Fruit fly (Drosophila melanogaster) whole organism, prepupa: Measurements from ENCODE around the gene CG17118.

ENCODE experiments used
- Blimp-1 ChIP-seq: fragments of 200-800 bp; sonication (Bioruptor generic); optimal IDR thresholded peaks from 3 replicates; lab custom pipeline; 2017; ENCODE audit warnings: missing biosample characterization, missing genetic modification characterization, mild to moderate bottlenecking, moderate library complexity, missing genetic modification reagents
- CG10631 ChIP-seq: fragments of 200-800 bp; sonication (Bioruptor generic); optimal IDR thresholded peaks from 2 replicates; lab custom pipeline; 2016; ENCODE audit warnings: missing biosample characterization, missing genetic modification characterization
- CG11294 ChIP-seq: fragments of 200-800 bp; sonication (Bioruptor generic); IDR thresholded peaks from 2 replicates; pipeline ENCODE4 v1.3.6; 2022; ENCODE audit warnings: missing biosample characterization, missing genetic modification characterization
- CG11762 ChIP-seq: fragments of 200-800 bp; sonication (Bioruptor generic); optimal IDR thresholded peaks from 3 replicates; lab custom pipeline; 2016; ENCODE audit warnings: missing biosample characterization, missing genetic modification characterization; ENCODE audit not compliant: insufficient read depth
- CG1621 ChIP-seq: fragments of 200-800 bp; sonication (Bioruptor generic); optimal IDR thresholded peaks from 3 replicates; lab custom pipeline; 2018; ENCODE audit warnings: missing biosample characterization, mild to moderate bottlenecking, missing genetic modification characterization
- CG3032 ChIP-seq: fragments of 200-800 bp; optimal IDR thresholded peaks from 2 replicates; lab custom pipeline; 2019; ENCODE audit warnings: missing biosample characterization, mild to moderate bottlenecking, missing genetic modification characterization, moderate library complexity
- CG31627 ChIP-seq: fragments of 200-800 bp; sonication (Bioruptor generic); optimal IDR thresholded peaks from 3 replicates; lab custom pipeline; 2016; ENCODE audit warnings: missing biosample characterization, missing genetic modification characterization
- CG32006 ChIP-seq: fragments of 200-800 bp; sonication (Bioruptor generic); optimal IDR thresholded peaks from 3 replicates; lab custom pipeline; 2017; ENCODE audit warnings: missing biosample characterization, mild to moderate bottlenecking, missing genetic modification characterization
- CG3919 ChIP-seq: fragments of 200-800 bp; sonication (Bioruptor generic); optimal IDR thresholded peaks from 3 replicates; lab custom pipeline; 2016; ENCODE audit warnings: missing biosample characterization, missing genetic modification characterization
- CG4318 ChIP-seq: fragments of 200-800 bp; sonication (Bioruptor generic); optimal IDR thresholded peaks from 3 replicates; lab custom pipeline; 2017; ENCODE audit warnings: missing biosample characterization, mild to moderate bottlenecking, missing genetic modification characterization
- CG6163 ChIP-seq: fragments of 200-800 bp; sonication (Bioruptor generic); IDR thresholded peaks from 3 replicates; pipeline ENCODE4 v1.3.6; 2022; ENCODE audit warnings: missing biosample characterization, missing genetic modification characterization
- CG6276 ChIP-seq: fragments of 200-800 bp; sonication (Bioruptor generic); optimal IDR thresholded peaks from 2 replicates; lab custom pipeline; 2017; ENCODE audit warnings: missing biosample characterization, mild to moderate bottlenecking, missing genetic modification characterization
- CG6808 ChIP-seq: fragments of 200-800 bp; sonication (Bioruptor generic); optimal IDR thresholded peaks from 3 replicates; lab custom pipeline; 2017; ENCODE audit warnings: missing biosample characterization, missing genetic modification characterization, mild to moderate bottlenecking, moderate library complexity, missing genetic modification reagents
- CG7368 ChIP-seq: fragments of 200-800 bp; sonication (Bioruptor generic); optimal IDR thresholded peaks from 3 replicates; lab custom pipeline; 2016; ENCODE audit warnings: missing biosample characterization, missing genetic modification characterization
- CG8119 ChIP-seq: fragments of 200-800 bp; sonication (Bioruptor generic); IDR thresholded peaks from 3 replicates; pipeline ENCODE4 v1.3.6; 2022; ENCODE audit warnings: missing biosample characterization, missing genetic modification characterization
- CG8319 ChIP-seq: fragments of 200-800 bp; sonication (Bioruptor generic); optimal IDR thresholded peaks from 3 replicates; lab custom pipeline; 2016; ENCODE audit warnings: missing biosample characterization, missing genetic modification characterization
- CG8632 ChIP-seq: fragments of 200-800 bp; sonication (Bioruptor generic); optimal IDR thresholded peaks from 3 replicates; lab custom pipeline; 2016; ENCODE audit warnings: missing biosample characterization, missing genetic modification characterization
- CG9139 ChIP-seq: fragments of 200-800 bp; sonication (Bioruptor generic); optimal IDR thresholded peaks from 3 replicates; lab custom pipeline; 2017; ENCODE audit warnings: missing biosample characterization, mild to moderate bottlenecking, missing genetic modification characterization
- Eip75B ChIP-seq: fragments of 200-800 bp; sonication (Bioruptor generic); optimal IDR thresholded peaks from 3 replicates; lab custom pipeline; 2016; ENCODE audit warnings: missing biosample characterization, missing genetic modification characterization
- Eip78C ChIP-seq: fragments of 200-800 bp; sonication (Bioruptor generic); peaks from one replicate; lab custom pipeline; 2016; ENCODE audit warnings: missing biosample characterization, missing genetic modification characterization
- Ets21C ChIP-seq: fragments of 200-800 bp; sonication (Bioruptor generic); optimal IDR thresholded peaks from 3 replicates; lab custom pipeline; 2016; ENCODE audit warnings: missing biosample characterization, missing genetic modification characterization
- Ets96B ChIP-seq: fragments of 200-800 bp; optimal IDR thresholded peaks from 2 replicates; lab custom pipeline; 2019; ENCODE audit warnings: missing biosample characterization, mild to moderate bottlenecking, missing genetic modification characterization, moderate library complexity
- Hr39 ChIP-seq: fragments of 200-800 bp; sonication (Bioruptor generic); optimal IDR thresholded peaks from 2 replicates; lab custom pipeline; 2016; ENCODE audit warnings: missing biosample characterization, missing genetic modification characterization
- Lpt ChIP-seq: fragments of 200-800 bp; sonication (Bioruptor generic); optimal IDR thresholded peaks from 3 replicates; lab custom pipeline; 2016; ENCODE audit warnings: missing biosample characterization, missing genetic modification characterization
- OdsH ChIP-seq: fragments of 200-800 bp; sonication (Bioruptor generic); optimal IDR thresholded peaks from 3 replicates; lab custom pipeline; 2016; ENCODE audit warnings: missing biosample characterization, missing genetic modification characterization
- dac ChIP-seq: fragments of 200-800 bp; sonication (Bioruptor generic); optimal IDR thresholded peaks from 2 replicates; lab custom pipeline; 2017; ENCODE audit warnings: missing biosample characterization, mild to moderate bottlenecking, missing genetic modification characterization
- dsx ChIP-seq: fragments of 200-800 bp; optimal IDR thresholded peaks from 3 replicates; lab custom pipeline; 2019; ENCODE audit warnings: missing biosample characterization, mild to moderate bottlenecking, missing genetic modification characterization, moderate library complexity; ENCODE audit not compliant: poor library complexity, severe bottlenecking
- eg ChIP-seq: fragments of 200-800 bp; sonication (Bioruptor generic); IDR thresholded peaks from 3 replicates; pipeline ENCODE4 v1.3.6; 2022; ENCODE audit warnings: missing biosample characterization, missing genetic modification characterization
- fkh ChIP-seq: fragments of 200-800 bp; sonication (Bioruptor generic); optimal IDR thresholded peaks from 3 replicates; lab custom pipeline; 2017; ENCODE audit warnings: missing biosample characterization, mild to moderate bottlenecking, missing genetic modification characterization, moderate library complexity
- lz ChIP-seq: fragments of 200-800 bp; sonication (Bioruptor generic); optimal IDR thresholded peaks from 3 replicates; lab custom pipeline; 2016; ENCODE audit warnings: missing biosample characterization, missing genetic modification characterization
- net ChIP-seq: fragments of 200-800 bp; sonication (Bioruptor generic); optimal IDR thresholded peaks from 3 replicates; lab custom pipeline; 2016; ENCODE audit warnings: missing biosample characterization, missing genetic modification characterization
- spab ChIP-seq: fragments of 200-800 bp; sonication (Bioruptor generic); optimal IDR thresholded peaks from 2 replicates; lab custom pipeline; 2017; ENCODE audit warnings: missing biosample characterization, mild to moderate bottlenecking, missing genetic modification characterization, missing genetic modification reagents
- ss ChIP-seq, 2 experiments: fragments of 200-800 bp; sonication (Bioruptor generic); optimal IDR thresholded peaks; 2 replicates in 1 of 2; 3 replicates in 1 of 2; lab custom pipeline; 2017 to 2018; ENCODE audit warnings: mild to moderate bottlenecking in 2 of 2, missing biosample characterization in 2 of 2, missing genetic modification characterization in 2 of 2, moderate library complexity in 1 of 2
- svp ChIP-seq: fragments of 200-800 bp; sonication (Bioruptor generic); peaks from one replicate; lab custom pipeline; 2016; ENCODE audit warnings: missing biosample characterization, missing genetic modification characterization

The CG17118 gene

DNA sequence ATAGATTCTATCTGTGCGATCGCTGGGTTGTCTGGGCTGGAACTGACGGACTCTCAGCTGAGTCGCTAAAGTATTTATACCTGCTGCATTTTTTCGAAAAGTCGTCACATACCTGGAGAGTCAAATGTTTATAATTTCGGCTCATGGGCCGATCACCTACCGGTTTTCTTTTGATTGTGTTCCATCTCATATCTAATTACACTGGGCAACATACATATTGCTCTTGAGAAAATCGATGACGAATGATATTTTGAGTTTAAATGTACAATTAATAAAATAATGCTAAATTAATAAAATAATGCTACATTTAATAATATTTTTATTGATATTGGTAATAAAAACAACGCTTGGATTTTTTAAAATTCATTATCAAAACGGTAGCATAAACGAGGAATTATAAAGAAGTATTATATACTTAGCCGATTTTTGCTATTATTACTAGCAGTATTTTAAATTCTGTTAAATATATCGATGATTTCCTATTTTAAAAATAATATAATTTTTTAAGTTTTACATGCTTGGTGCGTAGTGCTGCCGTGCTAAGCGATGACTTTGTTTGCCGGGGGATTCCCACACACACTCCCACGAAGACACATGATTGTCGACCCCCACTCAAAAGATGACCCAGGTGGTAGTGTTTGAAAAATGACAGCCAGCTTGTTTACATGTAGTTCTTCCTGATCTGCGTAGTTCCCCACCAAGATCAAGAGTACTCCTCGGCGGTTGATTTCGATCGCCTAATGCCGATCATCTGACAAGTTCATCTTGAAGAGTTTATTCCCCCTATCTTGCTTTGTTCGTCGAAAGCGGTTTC, 40.6 kb upstream of the CG17118 start, which contains the start of gene CG7294:
TSS of gene CG7294 (minus strand) at position 51 of the 814 bp plus-strand sequence.
- TF ChIP-seq CG31627 (GFP tag; lab: Kevin White, UChicago), result no peak
- no peak for TF ChIP-seq CG7368 (GFP tag; lab: Kevin White, UChicago)

DNA sequence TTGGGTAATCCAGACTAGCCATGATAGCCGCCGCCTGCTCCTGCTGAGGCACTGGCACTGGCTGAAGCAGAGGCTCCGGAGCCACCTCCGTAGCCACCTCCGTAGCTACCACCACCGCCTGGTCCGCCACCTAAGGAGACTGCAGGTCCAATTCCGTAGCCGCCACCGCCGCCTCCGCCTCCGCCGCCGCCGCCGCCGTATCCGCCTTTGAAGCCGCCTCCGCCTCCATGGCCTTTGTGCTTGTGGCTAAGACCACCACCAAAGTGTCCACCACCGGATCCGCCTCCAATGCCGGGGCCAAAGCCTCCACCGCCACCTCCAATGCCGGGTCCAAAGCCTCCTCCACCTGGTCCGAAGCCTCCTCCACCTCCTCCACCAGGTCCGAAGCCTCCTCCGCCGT, 37.0 kb upstream of the CG17118 start:
- no peak for TF ChIP-seq CG32006 (GFP tag; lab: Kevin White, UChicago)
- no peak for TF ChIP-seq svp (GFP tag; lab: Kevin White, UChicago)
- TF ChIP-seq dac (GFP tag; lab: Kevin White, UChicago), result no peak
- TF ChIP-seq CG31627 (GFP tag; lab: Kevin White, UChicago), result no peak
- no peak for TF ChIP-seq CG3032
- no peak for TF ChIP-seq Lpt
- no peak for TF ChIP-seq net (GFP tag; lab: Kevin White, UChicago)
- TF ChIP-seq CG1621 (tag; lab: Kevin White, UChicago), result no peak
- TF ChIP-seq CG3919 (GFP tag; lab: Kevin White, UChicago), result no peak
- no peak for TF ChIP-seq CG10631 (GFP tag; lab: Kevin White, UChicago)
- TF ChIP-seq CG6163 (GFP tag; lab: Robert Waterston, UW), result no peak

DNA sequence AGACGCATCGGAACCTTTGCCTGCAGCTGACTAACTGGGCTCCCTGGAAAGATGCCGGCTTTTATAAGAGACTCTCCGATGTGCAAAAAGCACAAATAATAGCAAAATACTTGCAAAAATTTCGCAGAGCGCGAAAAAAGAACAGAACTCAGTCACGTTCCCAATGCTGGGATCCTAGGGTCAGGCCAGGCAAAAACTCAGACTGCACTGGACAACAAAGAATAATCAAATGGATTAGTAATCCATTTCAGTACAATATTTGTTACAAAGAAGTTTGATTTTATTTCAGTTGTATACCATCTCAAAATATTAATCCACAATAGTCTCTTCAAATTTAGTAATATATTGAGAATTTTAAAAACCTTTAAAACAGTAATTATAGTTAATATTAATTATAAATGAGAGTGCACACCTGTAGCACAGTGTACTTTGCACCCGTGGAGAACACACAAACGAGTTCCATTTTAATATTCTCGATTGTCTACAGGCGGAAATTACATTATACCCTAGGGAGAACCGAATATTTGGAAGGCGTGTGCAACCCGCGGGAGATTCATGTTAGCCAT, 35.9 kb upstream of the CG17118 start, which contains the start of gene CG17108:
TSS of gene CG17108 (minus strand) at position 51 of the 566 bp plus-strand sequence.
- TF ChIP-seq Ets21C (GFP tag; lab: Kevin White, UChicago) (no peak), Ets96B (tag; lab: Kevin White, UChicago) (peak; percentile 53), CG3032 (no peak), CG6808 (GFP tag; lab: Kevin White, UChicago) (peak; percentile 42), dsx (GFP tag; lab: Kevin White, UChicago) (peak; percentile 8), CG7368 (GFP tag; lab: Kevin White, UChicago) (no peak), CG9139 (GFP tag; lab: Kevin White, UChicago) (peak; percentile 21), dac (GFP tag; lab: Kevin White, UChicago) (no peak), svp (GFP tag; lab: Kevin White, UChicago) (peak; percentile 80), Eip78C (GFP tag; lab: Kevin White, UChicago) (peak; percentile 30), ss (GFP tag; optimal IDR thresholded peaks at IDR 0.05; lab: Kevin White, UChicago) (peak in 1 of 2 experiments; percentile 22)

DNA sequence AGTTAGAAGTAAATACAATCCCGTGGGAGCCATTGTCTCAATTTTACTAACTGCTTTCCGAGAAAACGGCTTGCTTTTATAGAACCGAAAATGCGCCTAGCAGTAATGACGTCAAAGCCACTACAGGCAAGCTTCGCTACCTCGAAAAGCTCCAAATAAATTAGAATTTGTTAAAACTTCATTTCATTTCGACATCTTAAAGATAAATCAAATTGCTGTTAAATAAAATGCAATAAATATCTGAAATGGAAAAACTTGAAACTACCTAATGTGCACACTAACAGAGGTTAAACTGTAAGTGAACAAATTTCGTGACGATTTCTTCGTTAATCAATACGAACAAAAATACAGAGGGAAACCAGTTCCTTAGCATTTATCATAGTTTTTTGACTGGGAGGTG, 32.1 kb upstream of the CG17118 start, which contains the start of gene CG7300:
TSS of gene CG7300 (minus strand) at position 52 of the 400 bp plus-strand sequence.
- TF ChIP-seq CG10631 (GFP tag; lab: Kevin White, UChicago), result no peak
- no peak for TF ChIP-seq Eip75B (GFP tag; lab: Kevin White, UChicago)
- TF ChIP-seq CG11294 (GFP tag; lab: Robert Waterston, UW), result no peak
- no peak for TF ChIP-seq Hr39 (GFP tag; lab: Kevin White, UChicago)
- peak; percentile 18 for TF ChIP-seq svp (GFP tag; lab: Kevin White, UChicago)
- TF ChIP-seq CG6808 (GFP tag; lab: Kevin White, UChicago), result no peak
- no peak for TF ChIP-seq Blimp-1 (GFP tag; lab: Kevin White, UChicago)
- no peak for TF ChIP-seq spab (GFP tag; lab: Kevin White, UChicago)
- TF ChIP-seq fkh (GFP tag; lab: Kevin White, UChicago), result no peak
- 0 out of 3 replicates have a peak, but pooled peaks have one; percentile 13 for TF ChIP-seq eg (GFP tag; lab: Robert Waterston, UW)
- TF ChIP-seq CG8319, result no peak
- no peak for TF ChIP-seq OdsH (GFP tag; lab: Kevin White, UChicago)
- peak; percentile 81 for TF ChIP-seq Eip78C (GFP tag; lab: Kevin White, UChicago)
- no peak for TF ChIP-seq CG8632 (GFP tag; lab: Kevin White, UChicago)
- no peak for TF ChIP-seq CG6276 (GFP tag; lab: Kevin White, UChicago)
- no peak for TF ChIP-seq CG8119 (GFP tag; lab: Robert Waterston, UW)
- TF ChIP-seq CG32006 (GFP tag; lab: Kevin White, UChicago), result peak; percentile 27
- no peak for TF ChIP-seq CG6163 (GFP tag; lab: Robert Waterston, UW)
- no peak for TF ChIP-seq CG4318 (GFP tag; lab: Kevin White, UChicago)
- no peak for TF ChIP-seq CG1621 (tag; lab: Kevin White, UChicago)
- no peak for TF ChIP-seq CG7368 (GFP tag; lab: Kevin White, UChicago)
- TF ChIP-seq lz (GFP tag; lab: Kevin White, UChicago), result no peak
- no peak for TF ChIP-seq CG31627 (GFP tag; lab: Kevin White, UChicago)
- TF ChIP-seq dsx (GFP tag; lab: Kevin White, UChicago), result no peak
- TF ChIP-seq CG11762, result no peak
- TF ChIP-seq, all 60 proteins: peak for 4
